Worm (Caenorhabditis elegans): ENCODE measurements around the gene srd-19.

Gene srd-19

DNA sequence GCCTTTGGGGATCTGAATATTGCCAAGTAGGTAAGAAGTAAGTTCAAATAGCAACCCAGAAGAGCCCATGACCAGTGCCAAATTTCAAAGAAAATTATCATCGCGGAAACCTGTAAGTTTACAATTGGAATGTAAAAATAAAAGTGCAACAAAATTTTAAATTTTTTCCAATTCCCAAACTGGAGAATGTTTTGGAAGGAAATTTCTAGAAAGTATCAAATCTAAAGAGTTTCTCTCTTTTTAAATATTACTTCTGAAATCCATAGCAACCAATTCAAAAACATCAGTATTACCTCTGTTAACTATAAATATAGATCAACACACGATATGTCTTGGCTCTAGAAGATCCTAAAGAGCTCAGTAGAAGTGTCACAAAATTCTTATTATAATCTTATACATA lies at the start of gene srd-19:
Gene srd-19 (minus strand): TSS at position 101 of the 400 bp plus-strand sequence.
- no peak for TF ChIP-seq bed-3 (GFP tag; optimal IDR thresholded peaks at IDR 0.05)
- TF ChIP-seq ceh-39 (tag; optimal IDR thresholded peaks at IDR 0.05): no peak
- no peak for TF ChIP-seq lin-32 (GFP tag; optimal IDR thresholded peaks at IDR 0.05)

DNA sequence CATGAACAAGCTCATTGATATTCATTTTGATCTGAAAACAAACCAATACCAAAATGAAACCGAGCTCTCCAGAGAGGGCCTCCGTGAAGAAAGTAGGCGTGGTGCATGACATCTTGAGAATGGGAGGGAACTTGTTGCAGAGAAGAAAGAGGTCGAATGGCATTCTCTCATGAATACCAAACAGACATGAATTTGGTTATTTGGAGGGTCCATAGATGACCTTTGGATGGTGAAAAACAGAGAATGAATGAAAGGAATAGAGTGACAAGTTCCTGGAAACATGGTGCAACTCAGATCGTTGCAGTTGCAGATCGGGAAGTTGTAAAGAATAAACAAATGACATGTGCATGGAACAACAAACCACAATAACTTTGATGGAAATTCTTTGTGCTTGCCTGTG lies 47.8 kb upstream of the srd-19 start, which contains the start of gene T10G3.8:
Gene T10G3.8 (minus strand): TSS at position 101 of the 400 bp plus-strand sequence.
- TF ChIP-seq snpc-4 (tag; optimal IDR thresholded peaks at IDR 0.05): no peak
- no peak for TF ChIP-seq lin-13 (tag; optimal IDR thresholded peaks at IDR 0.05)
- TF ChIP-seq elt-3 (tag; optimal IDR thresholded peaks at IDR 0.05): no peak
- TF ChIP-seq unc-39 (tag; optimal IDR thresholded peaks at IDR 0.05): no peak
- no peak for TF ChIP-seq unc-62 (GFP tag; optimal IDR thresholded peaks at IDR 0.05)
- no peak for TF ChIP-seq ham-2 (GFP tag; optimal IDR thresholded peaks at IDR 0.05)
- TF ChIP-seq sem-2 (GFP tag; optimal IDR thresholded peaks at IDR 0.05): no peak
- no peak for TF ChIP-seq lsy-2 (tag; optimal IDR thresholded peaks at IDR 0.05)
- no peak for TF ChIP-seq ceh-39 (tag; optimal IDR thresholded peaks at IDR 0.05)
- TF ChIP-seq nhr-28 (tag; optimal IDR thresholded peaks at IDR 0.05): no peak
- no peak for TF ChIP-seq nhr-76 (tag; optimal IDR thresholded peaks at IDR 0.05)
- no peak for TF ChIP-seq zip-8 (tag; optimal IDR thresholded peaks at IDR 0.05)
- no peak for TF ChIP-seq lin-32 (GFP tag; optimal IDR thresholded peaks at IDR 0.05)
- no peak for TF ChIP-seq mls-2 (tag; optimal IDR thresholded peaks at IDR 0.05)
- TF ChIP-seq ceh-43 (GFP tag; optimal IDR thresholded peaks at IDR 0.05): no peak
- TF ChIP-seq elt-1 (tag; optimal IDR thresholded peaks at IDR 0.05; ENCODE audit: borderline replicate concordance, insufficient read depth): no peak
- TF ChIP-seq tbx-8 (GFP tag; optimal IDR thresholded peaks at IDR 0.05): no peak
- no peak for TF ChIP-seq mab-5 (tag; optimal IDR thresholded peaks at IDR 0.05)

DNA sequence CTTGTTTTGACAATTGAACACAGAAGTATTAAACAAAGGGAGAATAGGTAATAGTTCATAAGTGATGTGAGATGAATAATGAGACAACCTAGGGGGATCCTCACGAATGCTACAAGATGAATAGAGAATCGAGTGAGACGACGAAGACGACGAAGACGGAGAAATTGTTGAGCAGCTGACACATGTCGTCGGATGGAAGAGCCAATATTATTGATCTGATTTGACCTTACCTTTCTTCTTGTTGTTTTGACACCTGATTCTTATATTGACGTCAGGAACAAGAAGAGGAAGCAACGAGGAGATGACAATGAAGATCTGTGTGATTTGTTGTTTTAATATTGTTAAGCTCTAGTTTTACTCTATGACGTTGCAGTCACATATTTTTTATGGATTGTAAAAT lies 44.9 kb upstream of the srd-19 start, which contains the start of gene T10G3.1:
Gene T10G3.1 (minus strand): TSS at position 213 of the 400 bp plus-strand sequence.
- TF ChIP-seq sem-2 (GFP tag; optimal IDR thresholded peaks at IDR 0.05) (no peak), unc-120 (tag; optimal IDR thresholded peaks at IDR 0.05; ENCODE audit: poor library complexity, severe bottlenecking) (no peak), hlh-1 (tag; optimal IDR thresholded peaks at IDR 0.05) (peak; percentile 97), cnd-1 (tag; optimal IDR thresholded peaks at IDR 0.05) (no peak), unc-62 (GFP tag; optimal IDR thresholded peaks at IDR 0.05) (peak; percentile 79), ham-2 (GFP tag; optimal IDR thresholded peaks at IDR 0.05) (no peak)

DNA sequence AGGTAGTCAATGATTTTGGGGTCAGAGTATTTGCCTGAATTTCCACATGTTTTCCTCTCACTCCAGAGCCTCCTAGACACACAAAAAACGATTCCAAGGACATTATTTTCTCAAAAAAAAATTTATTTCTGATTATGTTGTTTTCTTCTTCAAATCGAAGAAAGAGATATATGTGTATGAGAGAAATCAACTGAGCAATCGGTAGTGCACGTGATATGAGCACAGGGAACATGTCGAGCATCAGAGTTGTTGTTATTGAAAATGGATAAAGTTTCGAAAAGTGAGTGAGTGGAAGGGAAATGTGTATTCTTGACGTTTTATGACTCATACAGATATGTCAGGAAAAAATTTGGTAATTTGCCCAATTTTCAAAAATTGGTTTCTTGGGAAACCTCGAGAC lies 43.5 kb upstream of the srd-19 start:
- TF ChIP-seq ceh-43 (GFP tag; optimal IDR thresholded peaks at IDR 0.05) (no peak), lsy-2 (tag; optimal IDR thresholded peaks at IDR 0.05) (no peak), nhr-2 (tag; optimal IDR thresholded peaks at IDR 0.05) (no peak), lin-32 (GFP tag; optimal IDR thresholded peaks at IDR 0.05) (no peak), hlh-1 (tag; optimal IDR thresholded peaks at IDR 0.05) (no peak), mep-1 (tag; optimal IDR thresholded peaks at IDR 0.05) (no peak)

DNA sequence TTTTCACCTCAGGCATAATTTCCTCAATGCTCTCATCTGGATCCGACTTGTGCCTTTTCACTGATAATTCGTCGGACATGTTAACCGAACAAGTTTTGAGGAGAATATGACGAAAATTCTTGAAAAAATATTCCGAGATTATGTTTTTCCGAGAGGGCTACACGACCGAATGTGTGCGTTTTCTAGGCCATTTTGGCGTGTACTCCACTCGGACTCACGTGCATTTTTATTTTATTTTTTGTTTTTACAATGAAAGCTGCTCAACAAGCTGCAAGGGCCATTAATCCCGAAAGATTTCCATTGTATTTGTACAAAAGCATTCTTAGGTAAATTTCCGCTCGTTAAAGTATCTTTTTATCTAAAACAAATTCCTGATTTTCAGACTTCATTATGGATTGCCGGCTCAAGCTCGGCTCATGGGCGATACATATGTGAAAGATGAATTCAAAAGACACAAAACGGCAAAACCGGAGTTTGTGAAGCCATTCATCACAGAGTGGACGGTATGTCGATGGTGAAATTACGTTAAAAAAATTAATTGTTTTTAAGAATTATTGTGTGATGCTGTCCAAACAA lies 39.7 kb upstream of the srd-19 start, which contains the start of the genes F25H9.6 and F25H9.7:
Gene F25H9.6 (minus strand): TSS at position 172 of the 576 bp plus-strand sequence.
Gene F25H9.7 (plus strand): TSS at position 187 of the 576 bp plus-strand sequence.
- peak; percentile 33 for TF ChIP-seq lin-13 (tag; optimal IDR thresholded peaks at IDR 0.05)
- TF ChIP-seq mep-1 (tag; optimal IDR thresholded peaks at IDR 0.05): peak; percentile 52
- peak; percentile 55 for TF ChIP-seq cnd-1 (tag; optimal IDR thresholded peaks at IDR 0.05)
- no peak for TF ChIP-seq flh-1 (GFP tag; optimal IDR thresholded peaks at IDR 0.05)
- no peak for TF ChIP-seq lin-32 (GFP tag; optimal IDR thresholded peaks at IDR 0.05)
- no peak for TF ChIP-seq blmp-1 (tag; optimal IDR thresholded peaks at IDR 0.05)
- peak; percentile 49 for TF ChIP-seq ces-1 (GFP tag; optimal IDR thresholded peaks at IDR 0.05)
- TF ChIP-seq drap-1 (GFP tag; optimal IDR thresholded peaks at IDR 0.05): peak; percentile 30
- TF ChIP-seq sptf-1 (tag; optimal IDR thresholded peaks at IDR 0.05): peak; percentile 78

DNA sequence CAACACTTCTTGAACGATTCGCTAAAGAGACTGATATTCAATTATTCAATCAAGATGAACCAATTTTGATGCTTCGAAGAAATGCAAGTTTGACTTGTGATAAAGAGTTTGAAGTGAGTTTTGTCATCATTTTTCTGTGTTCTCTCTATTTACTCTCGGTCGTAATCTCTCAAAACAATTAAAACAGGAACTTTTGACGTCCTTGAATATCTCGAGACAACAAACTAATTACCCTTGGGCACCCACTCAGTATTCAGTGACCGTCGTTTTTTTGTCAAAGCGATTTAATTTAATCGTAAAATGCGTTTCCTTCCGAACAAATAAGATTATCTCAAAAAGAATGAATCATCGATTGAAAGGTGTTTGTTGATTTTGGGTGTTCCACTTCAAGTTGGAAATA lies 35.6 kb upstream of the srd-19 start:
- TF ChIP-seq nhr-237 (tag; optimal IDR thresholded peaks at IDR 0.05) (no peak), elt-1 (tag; optimal IDR thresholded peaks at IDR 0.05; ENCODE audit: borderline replicate concordance, insufficient read depth) (no peak), pha-4 (tag; optimal IDR thresholded peaks at IDR 0.05) (no peak), M03D4.4 (tag; optimal IDR thresholded peaks at IDR 0.05) (no peak), ces-1 (GFP tag; optimal IDR thresholded peaks at IDR 0.05) (peak; percentile 16), ztf-11 (tag; optimal IDR thresholded peaks at IDR 0.05) (no peak)
